Worm (Caenorhabditis elegans) whole organism, L4 larva: ENCODE results near the gene srg-44.
A peak's percentile ranks its signal among the peaks of the same experiment; 100 is the strongest.

Experiments used
- F10B5.3 ChIP-seq: sonication (generic microtip); optimal IDR thresholded peaks from 2 replicates; lab custom pipeline; 2016; ENCODE audit warnings: mild to moderate bottlenecking, missing genetic modification characterization, missing compliant biosample characterization
- F26F4.8 ChIP-seq: fragments of 200-800 bp; sonication (Bioruptor generic); conservative IDR thresholded peaks from 2 replicates; pipeline ENCODE4 v1.3.6; 2022; ENCODE audit warnings: missing genetic modification characterization, missing compliant biosample characterization
- F37D6.2 ChIP-seq: sonication (generic microtip); optimal IDR thresholded peaks from 2 replicates; lab custom pipeline; 2016; ENCODE audit warnings: mild to moderate bottlenecking, missing genetic modification characterization, missing compliant biosample characterization
- T20F7.1 ChIP-seq: fragments of 200-800 bp; sonication (Bioruptor generic); optimal IDR thresholded peaks from 2 replicates; lab custom pipeline; 2018; ENCODE audit warnings: mild to moderate bottlenecking, missing genetic modification characterization, missing compliant biosample characterization
- T26A8.4 ChIP-seq: fragments of 200-800 bp; sonication (Bioruptor generic); IDR thresholded peaks from 2 replicates; pipeline ENCODE4 v1.3.6; 2022; ENCODE audit warnings: missing genetic modification characterization, missing compliant biosample characterization
- Y5F2A.4 ChIP-seq: fragments of 200-800 bp; sonication (Bioruptor generic); optimal IDR thresholded peaks from 2 replicates; lab custom pipeline; 2018; ENCODE audit warnings: mild to moderate bottlenecking, missing genetic modification characterization, missing compliant biosample characterization
- Y75B8A.6 ChIP-seq: fragments of 200-800 bp; sonication (Bioruptor generic); IDR thresholded peaks from 2 replicates; pipeline ENCODE4 v1.3.6; 2022; ENCODE audit warnings: missing genetic modification reagents, missing genetic modification characterization, missing compliant biosample characterization
- ZK546.5 ChIP-seq, 2 experiments: sonication (generic microtip); optimal IDR thresholded peaks; 2 replicates each; lab custom pipeline; 2017; ENCODE audit warnings: missing biosample characterization in 2 of 2, missing genetic modification characterization in 2 of 2
- aly-2 ChIP-seq: sonication (generic microtip); optimal IDR thresholded peaks from 2 replicates; lab custom pipeline; 2018; ENCODE audit warnings: missing biosample characterization, missing genetic modification characterization
- ceh-32 ChIP-seq: sonication (generic microtip); optimal IDR thresholded peaks from 2 replicates; lab custom pipeline; 2016; ENCODE audit warnings: mild to moderate bottlenecking, missing genetic modification characterization, missing compliant biosample characterization; ENCODE audit not compliant: poor library complexity
- daf-16 ChIP-seq, 3 experiments: sonication (generic microtip); optimal IDR thresholded peaks; 2 replicates each; lab custom pipeline; 2016 to 2017; ENCODE audit warnings: missing genetic modification characterization in 3 of 3, missing genetic modification reagents in 3 of 3, mild to moderate bottlenecking in 2 of 3, missing compliant biosample characterization in 2 of 3, missing biosample characterization in 1 of 3, moderate library complexity in 1 of 3
- dmd-6 ChIP-seq: fragments of 200-800 bp; sonication (Bioruptor generic); IDR thresholded peaks from 2 replicates; pipeline ENCODE4 v1.3.6; 2022; ENCODE audit warnings: missing genetic modification reagents, missing genetic modification characterization, missing compliant biosample characterization
- dve-1 ChIP-seq: sonication (generic microtip); optimal IDR thresholded peaks from 2 replicates; lab custom pipeline; 2017; ENCODE audit warnings: antibody characterized with exemption, mild to moderate bottlenecking, missing genetic modification characterization, missing compliant biosample characterization; ENCODE audit not compliant: insufficient read depth
- egl-43 ChIP-seq: fragments of 200-800 bp; sonication (Bioruptor generic); IDR thresholded peaks from 2 replicates; pipeline ENCODE4 v1.3.6; 2022; ENCODE audit warnings: missing genetic modification reagents, missing genetic modification characterization, missing compliant biosample characterization
- fos-1 ChIP-seq: fragments of 150-350 bp; optimal IDR thresholded peaks from 2 replicates; lab custom pipeline; 2014; ENCODE audit warnings: missing biosample characterization, missing genetic modification characterization
- hif-1 ChIP-seq, 2 experiments: sonication (generic microtip); optimal IDR thresholded peaks; 2 replicates each; lab custom pipeline; 2016 to 2017; ENCODE audit warnings: missing compliant biosample characterization in 2 of 2, missing genetic modification characterization in 2 of 2, missing genetic modification reagents in 2 of 2, missing genotype in 2 of 2, mild to moderate bottlenecking in 1 of 2
- lim-7 ChIP-seq: fragments of 200-800 bp; sonication (Bioruptor generic); IDR thresholded peaks from 2 replicates; pipeline ENCODE4 v1.3.6; 2022; ENCODE audit warnings: missing genetic modification characterization, missing compliant biosample characterization
- lin-1 ChIP-seq: fragments of 200-800 bp; sonication (Bioruptor generic); IDR thresholded peaks from 2 replicates; pipeline ENCODE4 v1.3.6; 2022; ENCODE audit warnings: missing genetic modification reagents, missing genetic modification characterization, missing compliant biosample characterization
- lin-13 ChIP-seq: fragments of 150-350 bp; optimal IDR thresholded peaks from 2 replicates; lab custom pipeline; 2014; ENCODE audit warnings: missing biosample characterization, missing genetic modification reagents, missing genetic modification characterization
- lin-38 ChIP-seq: fragments of 200-800 bp; sonication (Bioruptor generic); IDR thresholded peaks from 2 replicates; pipeline ENCODE4 v1.3.6; 2022; ENCODE audit warnings: missing genetic modification reagents, missing genetic modification characterization, missing compliant biosample characterization
- mep-1 ChIP-seq: fragments of 150-350 bp; sonication (generic microtip); optimal IDR thresholded peaks from 3 replicates; lab custom pipeline; 2014; ENCODE audit warnings: missing biosample characterization, missing genetic modification characterization
- nhr-102 ChIP-seq: sonication (generic microtip); optimal IDR thresholded peaks from 2 replicates; lab custom pipeline; 2016; ENCODE audit warnings: mild to moderate bottlenecking, missing genetic modification characterization, moderate library complexity, missing compliant biosample characterization
- nhr-11 ChIP-seq: fragments of 150-350 bp; optimal IDR thresholded peaks from 2 replicates; lab custom pipeline; 2014; ENCODE audit warnings: missing biosample characterization, missing genetic modification characterization
- nhr-25 ChIP-seq: sonication (generic microtip); optimal IDR thresholded peaks from 2 replicates; lab custom pipeline; 2017; ENCODE audit warnings: missing genetic modification characterization, mild to moderate bottlenecking, missing compliant biosample characterization, antibody characterized with exemption, moderate library complexity, borderline replicate concordance; ENCODE audit not compliant: insufficient read depth
- nhr-28 ChIP-seq: fragments of 150-350 bp; optimal IDR thresholded peaks from 2 replicates; lab custom pipeline; 2014; ENCODE audit warnings: missing biosample characterization, missing genetic modification characterization
- php-3 ChIP-seq: fragments of 200-800 bp; sonication (Bioruptor generic); IDR thresholded peaks from 2 replicates; pipeline ENCODE4 v1.3.6; 2022; ENCODE audit warnings: missing genetic modification reagents, missing genetic modification characterization, missing compliant biosample characterization
- pqm-1 ChIP-seq: sonication (generic microtip); optimal IDR thresholded peaks from 2 replicates; lab custom pipeline; 2017; ENCODE audit warnings: missing biosample characterization, missing genetic modification characterization
- set-16 ChIP-seq: fragments of 200-800 bp; sonication (Bioruptor generic); IDR thresholded peaks from 2 replicates; pipeline ENCODE4 v1.3.6; 2022; ENCODE audit warnings: missing genetic modification reagents, missing genetic modification characterization, missing compliant biosample characterization
- snpc-1.2 ChIP-seq: fragments of 200-800 bp; sonication (Bioruptor generic); IDR thresholded peaks from 2 replicates; pipeline ENCODE4 v1.3.6; 2022; ENCODE audit warnings: missing genetic modification reagents, missing genetic modification characterization, missing compliant biosample characterization
- spr-1 ChIP-seq: sonication (generic microtip); optimal IDR thresholded peaks from 2 replicates; lab custom pipeline; 2016; ENCODE audit warnings: mild to moderate bottlenecking, missing genetic modification characterization, missing compliant biosample characterization
- unc-39 ChIP-seq: sonication (generic microtip); optimal IDR thresholded peaks from 2 replicates; lab custom pipeline; 2017; ENCODE audit warnings: missing biosample characterization, missing genetic modification characterization
- zag-1 ChIP-seq: fragments of 150-350 bp; optimal IDR thresholded peaks from 2 replicates; lab custom pipeline; 2014; ENCODE audit warnings: missing biosample characterization, missing genetic modification characterization
- zfp-2 ChIP-seq: sonication (generic microtip); optimal IDR thresholded peaks from 2 replicates; lab custom pipeline; 2016; ENCODE audit warnings: mild to moderate bottlenecking, missing genetic modification characterization, missing compliant biosample characterization
- zfp-3 ChIP-seq: fragments of 200-800 bp; sonication (Bioruptor generic); conservative IDR thresholded peaks from 2 replicates; pipeline ENCODE4 v1.3.6; 2022; ENCODE audit warnings: missing genetic modification reagents, missing genetic modification characterization, missing compliant biosample characterization
- zip-11 ChIP-seq: fragments of 200-800 bp; sonication (Bioruptor generic); IDR thresholded peaks from 2 replicates; pipeline ENCODE4 v1.3.6; 2022; ENCODE audit warnings: missing genetic modification characterization, missing compliant biosample characterization
- zip-2 ChIP-seq: fragments of 150-350 bp; optimal IDR thresholded peaks from 2 replicates; lab custom pipeline; 2014; ENCODE audit warnings: missing biosample characterization, missing genetic modification characterization
- ztf-7 ChIP-seq: fragments of 150-350 bp; optimal IDR thresholded peaks from 2 replicates; lab custom pipeline; 2014; ENCODE audit warnings: missing biosample characterization, missing genetic modification characterization

The srg-44 gene

ce11 chrV:17322397-17322909 is 6.1 kb upstream of the srg-44 start, which contains the start of gene F31E9.3:
Gene F31E9.3, plus strand, starts transcription at chrV:17322590.
- TF ChIP-seq dmd-6 (GFP tag; lab: Robert Waterston, UW) (peak; percentile 28), lim-7 (GFP tag; lab: Robert Waterston, UW) (no peak), set-16 (GFP tag; lab: Robert Waterston, UW) (no peak), Y75B8A.6 (GFP tag; lab: Robert Waterston, UW) (no peak), dve-1 (tag; lab: Kevin White, UChicago) (peak; percentile 14), nhr-11 (tag; lab: Kevin White, UChicago) (no peak), pqm-1 (tag; lab: Kevin White, UChicago) (peak; percentile 62), nhr-102 (no peak), aly-2 (tag; lab: Kevin White, UChicago) (no peak), hif-1 (tag; optimal IDR thresholded peaks at IDR 0.05; lab: Kevin White, UChicago) (peak in 1 of 2 experiments; percentile 72), daf-16 (GFP tag; optimal IDR thresholded peaks at IDR 0.05; lab: Kevin White, UChicago) (no peak), daf-16 (tag; optimal IDR thresholded peaks at IDR 0.05; lab: Kevin White, UChicago) (peak; percentile 6), nhr-28 (tag; lab: Kevin White, UChicago) (peak; percentile 34), zag-1 (no peak), php-3 (GFP tag; lab: Robert Waterston, UW) (0 out of 2 replicates have a peak, but pooled peaks have one; percentile 29)

- TF ChIP-seq ZK546.5 (tag; optimal IDR thresholded peaks at IDR 0.05; lab: Kevin White, UChicago): no peak
- TF ChIP-seq unc-39: no peak
- peak; percentile 99 for TF ChIP-seq set-16 (GFP tag; lab: Robert Waterston, UW)
- no peak for TF ChIP-seq snpc-1.2 (GFP tag; lab: Robert Waterston, UW)
- no peak for TF ChIP-seq fos-1 (tag; lab: Kevin White, UChicago)
- TF ChIP-seq nhr-25: no peak
- TF ChIP-seq egl-43 (GFP tag; lab: Robert Waterston, UW): 0 out of 2 replicates have a peak, but pooled peaks have one; percentile 45
These were observed 4.7 kb upstream of the srg-44 start for ce11 chrV:17323876-17324275.

ce11 chrV:17327867-17328266 is 730 bp upstream of the srg-44 start, which contains the start of gene sdz-16:
Gene sdz-16, minus strand, starts transcription at chrV:17327967.
- TF ChIP-seq php-3 (GFP tag; lab: Robert Waterston, UW) (no peak), lin-38 (no peak), lin-1 (GFP tag; lab: Robert Waterston, UW) (no peak), spr-1 (tag; lab: Kevin White, UChicago) (no peak), zfp-3 (GFP tag; lab: Robert Waterston, UW) (no peak), zip-11 (GFP tag; lab: Robert Waterston, UW) (no peak), T26A8.4 (GFP tag; lab: Robert Waterston, UW) (no peak), lin-13 (no peak), zip-2 (tag; lab: Kevin White, UChicago) (no peak), aly-2 (tag; lab: Kevin White, UChicago) (no peak), ceh-32 (no peak), T20F7.1 (no peak)
- TF ChIP-seq, all 104 proteins: peak for 0

- no peak for TF ChIP-seq mep-1 (tag; lab: Kevin White, UChicago)
- no peak for TF ChIP-seq ztf-7 (tag; lab: Kevin White, UChicago)
- no peak for TF ChIP-seq aly-2 (tag; lab: Kevin White, UChicago)
- no peak for TF ChIP-seq zfp-2
- no peak for TF ChIP-seq F10B5.3 (tag; lab: Kevin White, UChicago)
- TF ChIP-seq T26A8.4 (GFP tag; lab: Robert Waterston, UW): no peak
- no peak for TF ChIP-seq nhr-25
- TF ChIP-seq F26F4.8: no peak
- TF ChIP-seq F37D6.2 (tag; lab: Kevin White, UChicago): no peak
- no peak for TF ChIP-seq nhr-11 (tag; lab: Kevin White, UChicago)
- TF ChIP-seq Y5F2A.4 (GFP tag; lab: Kevin White, UChicago): no peak
These were observed 2.7 kb downstream of the srg-44 start, which contains the start of gene fbxa-185 for ce11 chrV:17331340-17331739. Gene fbxa-185, plus strand, starts transcription at chrV:17331640.
